Fruit fly (Drosophila melanogaster): ENCODE results near the gene RpS4.

Gene RpS4

DNA sequence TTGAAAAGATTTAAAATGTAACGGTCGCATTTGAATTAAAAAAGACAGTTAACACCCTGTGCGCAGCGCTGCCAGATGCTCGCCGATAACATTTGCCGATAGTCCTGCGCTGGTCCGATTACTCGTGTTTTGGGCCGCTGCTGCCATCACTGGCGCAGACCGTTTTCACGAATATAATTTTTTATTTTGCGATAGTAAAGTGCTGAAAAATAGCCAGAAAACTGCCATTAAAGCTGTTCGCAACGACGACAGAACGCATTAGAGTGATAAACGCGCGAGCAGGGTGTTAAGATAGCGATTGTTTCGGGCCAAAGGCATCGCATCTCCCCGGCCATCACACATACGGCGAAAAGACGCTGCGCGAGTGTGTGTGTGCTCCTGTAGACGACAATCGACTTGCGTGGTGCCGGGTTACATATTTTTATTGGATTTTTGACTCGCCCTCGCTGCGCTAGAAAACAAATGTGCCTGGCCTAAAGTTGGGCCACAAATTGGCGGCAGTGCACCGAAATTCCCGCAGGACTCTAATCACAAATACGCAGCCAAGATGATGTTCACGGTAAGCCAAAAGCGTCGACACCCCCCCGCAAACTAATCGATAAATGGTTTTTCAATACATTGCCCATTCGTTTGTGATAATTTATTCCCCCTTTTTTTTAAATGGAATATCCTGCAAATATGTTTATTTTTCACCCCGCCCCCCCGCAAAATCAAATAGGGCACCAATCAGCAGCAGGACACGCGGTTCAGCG lies 4.7 kb upstream of the RpS4 start, which contains the start of gene Srrm1 (continued):
- TF ChIP-seq caup (GFP tag; optimal IDR thresholded peaks at IDR 0.05; ENCODE audit: severe bottlenecking) (no peak), CG4424 (GFP tag; optimal IDR thresholded peaks at IDR 0.05) (peak; percentile 26), Gsc (GFP tag; IDR thresholded peaks at IDR 0.05) (no peak), MTF-1 (GFP tag; optimal IDR thresholded peaks at IDR 0.05; ENCODE audit: borderline replicate concordance) (no peak), CG13775 (GFP tag; optimal IDR thresholded peaks at IDR 0.05) (no peak), CG15479 (GFP tag; optimal IDR thresholded peaks at IDR 0.05) (no peak), CG3847 (GFP tag; IDR thresholded peaks at IDR 0.05) (peak; percentile 81), Awh (GFP tag; IDR thresholded peaks at IDR 0.05) (no peak), CG8281 (tag; optimal IDR thresholded peaks at IDR 0.05) (no peak), Doc2 (GFP tag; IDR thresholded peaks at IDR 0.05) (no peak), CG1602 (GFP tag; optimal IDR thresholded peaks at IDR 0.05) (no peak), CG3281 (GFP tag; optimal IDR thresholded peaks at IDR 0.05) (no peak), HLHmδ (GFP tag; optimal IDR thresholded peaks at IDR 0.05) (no peak), CG33213 (GFP tag; optimal IDR thresholded peaks at IDR 0.05) (peak; percentile 79), CG13123 (GFP tag; optimal IDR thresholded peaks at IDR 0.05) (no peak), Ets65A (GFP tag) (peak; percentile 97), pnt (GFP tag; optimal IDR thresholded peaks at IDR 0.05) (peak; percentile 47), ttk (GFP tag; IDR thresholded peaks at IDR 0.05) (no peak), Aef1 (GFP tag; IDR thresholded peaks at IDR 0.05) (no peak), toy (GFP tag; IDR thresholded peaks at IDR 0.05) (no peak), CG1792 (GFP tag; optimal IDR thresholded peaks at IDR 0.05) (peak; percentile 11), CG4328 (GFP tag; optimal IDR thresholded peaks at IDR 0.05) (no peak), CG2116 (GFP tag; optimal IDR thresholded peaks at IDR 0.05) (peak; percentile 85), br (optimal IDR thresholded peaks at IDR 0.05) (no peak), Fer1 (GFP tag; optimal IDR thresholded peaks at IDR 0.05) (peak; percentile 42), CG15696 (tag; optimal IDR thresholded peaks at IDR 0.05) (no peak), vvl (GFP tag; IDR thresholded peaks at IDR 0.05) (peak; percentile 69), onecut (GFP tag; IDR thresholded peaks at IDR 0.05) (peak; percentile 94), CG3065 (GFP tag; optimal IDR thresholded peaks at IDR 0.05) (no peak), CG1832 (GFP tag; optimal IDR thresholded peaks at IDR 0.05) (no peak), Atf6 (GFP tag; IDR thresholded peaks at IDR 0.05) (no peak), BtbVII (GFP tag; optimal IDR thresholded peaks at IDR 0.05) (no peak), NC2β (GFP tag; optimal IDR thresholded peaks at IDR 0.05) (peak; percentile 52), Optix (GFP tag; IDR thresholded peaks at IDR 0.05) (no peak), row (GFP tag; IDR thresholded peaks at IDR 0.05) (peak; percentile 61), sens (GFP tag) (peak; percentile 90), yki (optimal IDR thresholded peaks at IDR 0.05) (no peak), abd-A (tag; optimal IDR thresholded peaks at IDR 0.05) (peak; percentile 17), CG34224 (GFP tag; IDR thresholded peaks at IDR 0.05; ENCODE audit: partially characterized antibody) (peak; percentile 86), Hey (tag; optimal IDR thresholded peaks at IDR 0.05) (no peak), Ada2b (GFP tag; IDR thresholded peaks at IDR 0.05) (no peak), CG10431 (GFP tag; optimal IDR thresholded peaks at IDR 0.05) (no peak), Doc3 (GFP tag; IDR thresholded peaks at IDR 0.05; ENCODE audit: partially characterized antibody) (peak; percentile 79), crp (GFP tag; optimal IDR thresholded peaks at IDR 0.05) (peak in 1 of 2 experiments; percentile 20), CG12155 (GFP tag; optimal IDR thresholded peaks at IDR 0.05) (peak; percentile 48), Sry-δ (GFP tag; optimal IDR thresholded peaks at IDR 0.05) (peak; percentile 97), sqz (GFP tag; optimal IDR thresholded peaks at IDR 0.05) (no peak), sens-2 (GFP tag; IDR thresholded peaks at IDR 0.05) (no peak), CHES-1-like (GFP tag; optimal IDR thresholded peaks at IDR 0.05) (peak; percentile 82), Fer2 (tag; optimal IDR thresholded peaks at IDR 0.05) (no peak), CG9797 (GFP tag; optimal IDR thresholded peaks at IDR 0.05) (peak; percentile 61)
